Fruit fly (Drosophila melanogaster): ENCODE results near the gene Pten.
A peak's percentile ranks its signal among the peaks of the same experiment; 100 is the strongest.

Gene Pten

DNA sequence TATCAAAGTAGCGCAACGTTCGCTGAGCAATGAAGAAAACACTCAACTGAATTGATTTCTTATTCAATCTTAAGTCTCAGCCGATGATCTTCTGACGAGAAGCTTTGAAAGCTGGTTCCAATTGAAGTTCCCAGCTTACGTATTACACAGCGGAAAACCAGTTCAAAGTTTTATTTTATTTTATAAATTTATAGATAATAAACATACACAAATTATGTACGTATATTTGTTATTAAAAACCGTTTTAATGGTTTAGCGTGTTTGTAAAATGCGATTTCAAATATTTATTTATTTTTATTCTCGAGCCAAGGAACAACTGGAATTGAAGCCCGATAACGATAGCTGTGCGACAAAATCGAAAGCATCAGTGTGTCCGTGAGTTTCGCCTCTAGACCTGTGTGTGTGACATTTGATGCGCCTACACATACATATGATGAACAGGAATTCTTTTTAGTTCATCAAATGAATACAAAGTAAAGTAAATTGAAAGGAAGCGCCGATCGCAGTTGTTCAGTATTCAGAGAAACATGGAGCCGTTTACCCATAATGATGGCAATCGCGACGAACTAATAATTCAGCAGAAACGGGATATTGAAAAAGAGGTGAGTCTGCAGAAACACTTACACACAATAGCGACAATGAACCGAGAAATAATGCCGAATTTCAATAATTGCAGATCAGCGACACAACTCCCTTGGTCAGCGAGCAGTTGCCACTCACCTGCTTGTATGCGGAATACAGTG is 45.8 kb upstream of the Pten start, which contains the start of the genes CG5390 and CG4968 (continued):
- no peak for TF ChIP-seq CG10565 (GFP tag; optimal IDR thresholded peaks at IDR 0.05)
- TF ChIP-seq CG6272 (GFP tag; IDR thresholded peaks at IDR 0.05): no peak
- no peak for TF ChIP-seq sim (GFP tag; IDR thresholded peaks at IDR 0.05)
- TF ChIP-seq ato (GFP tag; IDR thresholded peaks at IDR 0.05; ENCODE audit: partially characterized antibody): peak; percentile 27; the same call in 1 of the 2 replicates
- no peak for TF ChIP-seq CG8089 (GFP tag; optimal IDR thresholded peaks at IDR 0.05)
- peak; percentile 57 for TF ChIP-seq CG17568 (GFP tag; optimal IDR thresholded peaks at IDR 0.05)
- peak; percentile 81 for TF ChIP-seq CG8924 (tag; optimal IDR thresholded peaks at IDR 0.05)
- TF ChIP-seq ara (GFP tag; IDR thresholded peaks at IDR 0.05): no peak
- TF ChIP-seq CG2202 (tag; optimal IDR thresholded peaks at IDR 0.05): peak; percentile 17
- TF ChIP-seq fd96Cb (tag; optimal IDR thresholded peaks at IDR 0.05): peak; percentile 50
- TF ChIP-seq CG7357 (GFP tag; IDR thresholded peaks at IDR 0.05): no peak
- TF ChIP-seq CG15269 (tag; optimal IDR thresholded peaks at IDR 0.05): peak; percentile 85
- TF ChIP-seq gro (GFP tag; optimal IDR thresholded peaks at IDR 0.05): no peak
- TF ChIP-seq CG34376 (GFP tag; optimal IDR thresholded peaks at IDR 0.05): peak; percentile 37
- TF ChIP-seq CG8388 (GFP tag; optimal IDR thresholded peaks at IDR 0.05): peak; percentile 64
- no peak for TF ChIP-seq bowl (GFP tag; IDR thresholded peaks at IDR 0.05)
- no peak for TF ChIP-seq her (GFP tag; optimal IDR thresholded peaks at IDR 0.05)
- TF ChIP-seq Sox102F (GFP tag; optimal IDR thresholded peaks at IDR 0.05): no peak
- peak; percentile 45; the same call in 1 of the 3 replicates for TF ChIP-seq H15 (GFP tag; IDR thresholded peaks at IDR 0.05)
- peak; percentile 50 for TF ChIP-seq Max (GFP tag; optimal IDR thresholded peaks at IDR 0.05)
- no peak for TF ChIP-seq abd-A (tag; optimal IDR thresholded peaks at IDR 0.05)
- TF ChIP-seq CrebB (tag; optimal IDR thresholded peaks at IDR 0.05): peak; percentile 56
- TF ChIP-seq Bdp1 (GFP tag; optimal IDR thresholded peaks at IDR 0.05): no peak
- TF ChIP-seq CG1603 (tag; optimal IDR thresholded peaks at IDR 0.05): peak; percentile 71
- TF ChIP-seq Sin3A (optimal IDR thresholded peaks at IDR 0.05): no peak
- TF ChIP-seq CG13123 (GFP tag; optimal IDR thresholded peaks at IDR 0.05): peak; percentile 14
- TF ChIP-seq CG1647 (GFP tag; optimal IDR thresholded peaks at IDR 0.05): no peak
- TF ChIP-seq Dip3 (GFP tag; optimal IDR thresholded peaks at IDR 0.05): peak; percentile 2
- peak; percentile 32; the same call in 1 of the 3 replicates for TF ChIP-seq CG16813 (GFP tag; IDR thresholded peaks at IDR 0.05; ENCODE audit: partially characterized antibody)
- TF ChIP-seq dpn (GFP tag; optimal IDR thresholded peaks at IDR 0.05): peak; percentile 44 to 69
- peak; percentile 35; the same call in 1 of the 2 replicates for TF ChIP-seq Scr (GFP tag; IDR thresholded peaks at IDR 0.05; ENCODE audit: partially characterized antibody)
- no peak for TF ChIP-seq dm (GFP tag; optimal IDR thresholded peaks at IDR 0.05)
- no peak for TF ChIP-seq tap (tag; optimal IDR thresholded peaks at IDR 0.05)
- TF ChIP-seq CG31224 (GFP tag; IDR thresholded peaks at IDR 0.05): peak; percentile 45; the same call in 1 of the 2 replicates
- TF ChIP-seq CG15011 (GFP tag; optimal IDR thresholded peaks at IDR 0.05): peak; percentile 30
- TF ChIP-seq zen (tag; optimal IDR thresholded peaks at IDR 0.05): peak; percentile 33
- TF ChIP-seq Hr39 (optimal IDR thresholded peaks at IDR 0.05): no peak
- peak; percentile 87 for TF ChIP-seq MBD-R2 (GFP tag; IDR thresholded peaks at IDR 0.05)
- TF ChIP-seq CG6791 (GFP tag; IDR thresholded peaks at IDR 0.05; ENCODE audit: partially characterized antibody): 0 out of 3 replicates have a peak, but pooled peaks have one; percentile 42
- peak; percentile 34 for TF ChIP-seq Hsf (GFP tag; optimal IDR thresholded peaks at IDR 0.05)
- TF ChIP-seq CG10209 (GFP tag; optimal IDR thresholded peaks at IDR 0.05): peak; percentile 59
- peak; percentile 45; the same call in 1 of the 2 replicates for TF ChIP-seq HLH3B (GFP tag; IDR thresholded peaks at IDR 0.05)
- peak; percentile 86 for TF ChIP-seq Drgx (GFP tag; IDR thresholded peaks at IDR 0.05)
- peak; percentile 57 for TF ChIP-seq CG4424 (GFP tag; optimal IDR thresholded peaks at IDR 0.05)
- no peak for TF ChIP-seq Neu2 (GFP tag; optimal IDR thresholded peaks at IDR 0.05; ENCODE audit: borderline replicate concordance)
- no peak for TF ChIP-seq CG4730 (GFP tag; IDR thresholded peaks at IDR 0.05)
- TF ChIP-seq sr (GFP tag; IDR thresholded peaks at IDR 0.05): no peak
- TF ChIP-seq gcm2 (GFP tag; optimal IDR thresholded peaks at IDR 0.05): peak; percentile 20
- no peak for TF ChIP-seq hbn (GFP tag; IDR thresholded peaks at IDR 0.05; ENCODE audit: partially characterized antibody)
- no peak for TF ChIP-seq CG6654 (GFP tag; optimal IDR thresholded peaks at IDR 0.05)
